Fruit fly (Drosophila melanogaster) whole organism, embryonic: Measurements from ENCODE around the gene NFAT.
A peak's percentile ranks its signal among the peaks of the same experiment; 100 is the strongest.

Experiments
- Atf3 ChIP-seq: fragments of 200-800 bp; sonication (Bioruptor generic); optimal IDR thresholded peaks from 3 replicates; lab custom pipeline; 2016; ENCODE audit warnings: missing biosample characterization, missing genetic modification characterization
- Bdp1 ChIP-seq: fragments of 200-800 bp; sonication (Bioruptor generic); optimal IDR thresholded peaks from 3 replicates; lab custom pipeline; 2016; ENCODE audit warnings: missing biosample characterization, missing genetic modification characterization
- Blimp-1 ChIP-seq: fragments of 200-800 bp; sonication (Bioruptor generic); optimal IDR thresholded peaks from 3 replicates; lab custom pipeline; 2018; ENCODE audit warnings: missing biosample characterization, missing genetic modification characterization, mild to moderate bottlenecking, moderate library complexity, missing genetic modification reagents
- CG10979 ChIP-seq: fragments of 200-800 bp; sonication (Bioruptor generic); optimal IDR thresholded peaks from 2 replicates; lab custom pipeline; 2018; ENCODE audit warnings: missing biosample characterization, mild to moderate bottlenecking, missing genetic modification characterization, moderate library complexity
- CG11398 ChIP-seq: fragments of 200-800 bp; sonication (Bioruptor generic); optimal IDR thresholded peaks from 2 replicates; lab custom pipeline; 2016; ENCODE audit warnings: missing biosample characterization, missing genetic modification characterization
- CG12659 ChIP-seq: fragments of 200-800 bp; sonication (Bioruptor generic); optimal IDR thresholded peaks from 3 replicates; lab custom pipeline; 2017; ENCODE audit warnings: mild to moderate bottlenecking, missing biosample characterization, missing genetic modification reagents, missing genetic modification characterization
- CG12769 ChIP-seq: fragments of 200-800 bp; sonication (Bioruptor generic); optimal IDR thresholded peaks from 2 replicates; lab custom pipeline; 2019; ENCODE audit warnings: missing biosample characterization, mild to moderate bottlenecking, missing genetic modification characterization, moderate library complexity
- CG13424 ChIP-seq: fragments of 200-800 bp; sonication (Bioruptor generic); optimal IDR thresholded peaks from 2 replicates; lab custom pipeline; 2019; ENCODE audit warnings: missing biosample characterization, mild to moderate bottlenecking, missing genetic modification characterization, moderate library complexity
- CG13775 ChIP-seq: fragments of 200-800 bp; sonication (Bioruptor generic); optimal IDR thresholded peaks from 3 replicates; lab custom pipeline; 2017; ENCODE audit warnings: missing biosample characterization, mild to moderate bottlenecking, missing genetic modification characterization
- CG14014 ChIP-seq: fragments of 200-800 bp; sonication (Bioruptor generic); IDR thresholded peaks from 2 replicates; pipeline ENCODE4 v1.3.6; 2022; ENCODE audit warnings: missing biosample characterization, missing genetic modification characterization
- CG15073 ChIP-seq: fragments of 200-800 bp; sonication (Bioruptor generic); optimal IDR thresholded peaks from 2 replicates; lab custom pipeline; 2016; ENCODE audit warnings: missing biosample characterization, missing genetic modification characterization
- CG17361 ChIP-seq: fragments of 200-800 bp; sonication (Bioruptor generic); IDR thresholded peaks from 3 replicates; pipeline ENCODE4 v1.3.6; 2022; ENCODE audit warnings: missing biosample characterization, missing genetic modification characterization
- CG18619 ChIP-seq: fragments of 200-800 bp; sonication (Bioruptor generic); optimal IDR thresholded peaks from 3 replicates; lab custom pipeline; 2017; ENCODE audit warnings: missing biosample characterization, mild to moderate bottlenecking, missing genetic modification characterization
- CG30403 ChIP-seq: fragments of 200-800 bp; sonication (Bioruptor generic); optimal IDR thresholded peaks from 3 replicates; lab custom pipeline; 2016; ENCODE audit warnings: missing biosample characterization, missing genetic modification characterization
- CG32772 ChIP-seq: fragments of 200-800 bp; sonication (Bioruptor generic); IDR thresholded peaks from 2 replicates; pipeline ENCODE4 v1.3.6; 2022; ENCODE audit warnings: missing biosample characterization, missing genetic modification characterization
- CG33213 ChIP-seq: fragments of 200-800 bp; sonication (Bioruptor generic); optimal IDR thresholded peaks from 3 replicates; lab custom pipeline; 2016; ENCODE audit warnings: missing biosample characterization, missing genetic modification characterization
- CG3407 ChIP-seq: fragments of 200-800 bp; sonication (Bioruptor generic); optimal IDR thresholded peaks from 2 replicates; lab custom pipeline; 2018; ENCODE audit warnings: missing biosample characterization, mild to moderate bottlenecking, missing genetic modification characterization
- CG5245 ChIP-seq: fragments of 200-800 bp; sonication (Bioruptor generic); optimal IDR thresholded peaks from 3 replicates; lab custom pipeline; 2016; ENCODE audit warnings: missing biosample characterization, missing genetic modification characterization
- CG6765 ChIP-seq: fragments of 200-800 bp; sonication (Bioruptor generic); optimal IDR thresholded peaks from 3 replicates; lab custom pipeline; 2017; ENCODE audit warnings: missing biosample characterization, mild to moderate bottlenecking, missing genetic modification characterization
- CG6791 ChIP-seq: fragments of 200-800 bp; sonication (Bioruptor generic); IDR thresholded peaks from 3 replicates; pipeline ENCODE4 v1.3.6; 2022; ENCODE audit warnings: missing biosample characterization, missing genetic modification characterization; ENCODE audit not compliant: partially characterized antibody
- CG8290 ChIP-seq, 3 experiments: fragments of 200-800 bp; sonication (Bioruptor generic); optimal IDR thresholded peaks; 2 replicates each; lab custom pipeline; 2016 to 2019; ENCODE audit warnings: missing biosample characterization in 3 of 3, missing genetic modification characterization in 3 of 3, mild to moderate bottlenecking in 2 of 3, moderate library complexity in 1 of 3
- CG8765 ChIP-seq: fragments of 200-800 bp; sonication (Bioruptor generic); IDR thresholded peaks from 2 replicates; pipeline ENCODE4 v1.3.6; 2022; ENCODE audit warnings: missing biosample characterization, missing genetic modification characterization
- CG9797 ChIP-seq: fragments of 200-800 bp; sonication (Bioruptor generic); optimal IDR thresholded peaks from 3 replicates; lab custom pipeline; 2018; ENCODE audit warnings: missing biosample characterization, mild to moderate bottlenecking, missing genetic modification characterization
- CG9817 ChIP-seq: fragments of 200-800 bp; sonication (Bioruptor generic); optimal IDR thresholded peaks from 2 replicates; lab custom pipeline; 2018; ENCODE audit warnings: missing biosample characterization, mild to moderate bottlenecking, missing genetic modification characterization, moderate library complexity
- CoRest ChIP-seq: fragments of 200-800 bp; sonication (Bioruptor generic); optimal IDR thresholded peaks from 3 replicates; lab custom pipeline; 2018; ENCODE audit warnings: missing biosample characterization, mild to moderate bottlenecking, missing genetic modification characterization, moderate library complexity
- CrebB ChIP-seq: fragments of 200-800 bp; sonication (Bioruptor generic); optimal IDR thresholded peaks from 3 replicates; lab custom pipeline; 2018; ENCODE audit warnings: missing biosample characterization, mild to moderate bottlenecking, missing genetic modification characterization
- E2f1 ChIP-seq: fragments of 200-800 bp; sonication (Bioruptor generic); IDR thresholded peaks from 2 replicates; pipeline ENCODE4 v1.3.6; 2022; ENCODE audit warnings: missing biosample characterization, missing genetic modification characterization
- Hr78 ChIP-seq, 2 experiments: fragments of 200-800 bp in 1 of 2; fragments of >200 bp in 1 of 2; sonication (Bioruptor generic) in 1 of 2; optimal IDR thresholded peaks; 2 replicates each; lab custom pipeline; 2017 to 2019; ENCODE audit warnings: missing biosample characterization in 2 of 2, missing genetic modification characterization in 2 of 2, mild to moderate bottlenecking in 1 of 2, moderate library complexity in 1 of 2
- Lim3 ChIP-seq: fragments of 200-800 bp; sonication (Bioruptor generic); IDR thresholded peaks from 2 replicates; pipeline ENCODE4 v1.3.6; 2022; ENCODE audit warnings: missing biosample characterization, missing genetic modification characterization
- Max ChIP-seq: fragments of 200-800 bp; sonication (Bioruptor generic); optimal IDR thresholded peaks from 2 replicates; lab custom pipeline; 2016; ENCODE audit warnings: missing biosample characterization, mild to moderate bottlenecking, missing genetic modification characterization
- NC2β ChIP-seq: fragments of 200-800 bp; sonication (Bioruptor generic); optimal IDR thresholded peaks from 2 replicates; lab custom pipeline; 2016; ENCODE audit warnings: missing biosample characterization, missing genetic modification characterization
- Nf-YA ChIP-seq: fragments of 200-800 bp; sonication (Bioruptor generic); IDR thresholded peaks from 2 replicates; pipeline ENCODE4 v1.3.6; 2022; ENCODE audit warnings: missing biosample characterization, missing genetic modification characterization
- Pdp1 ChIP-seq, 2 experiments: fragments of 200-800 bp; sonication (Bioruptor generic); optimal IDR thresholded peaks; 3 replicates each; lab custom pipeline; 2016; ENCODE audit warnings: missing biosample characterization in 2 of 2, missing genetic modification characterization in 2 of 2, mild to moderate bottlenecking in 1 of 2, moderate library complexity in 1 of 2
- Rx ChIP-seq: fragments of 200-800 bp; sonication (Bioruptor generic); IDR thresholded peaks from 2 replicates; pipeline ENCODE4 v1.3.6; 2022; ENCODE audit warnings: missing biosample characterization, missing genetic modification characterization
- Sry-δ ChIP-seq: fragments of 200-800 bp; sonication (Bioruptor generic); optimal IDR thresholded peaks from 2 replicates; lab custom pipeline; 2016; ENCODE audit warnings: missing biosample characterization, missing genetic modification characterization
- abd-A ChIP-seq: fragments of 200-800 bp; sonication (Bioruptor generic); optimal IDR thresholded peaks from 3 replicates; lab custom pipeline; 2019; ENCODE audit warnings: missing biosample characterization, mild to moderate bottlenecking, missing genetic modification characterization, moderate library complexity
- bsh ChIP-seq, 2 experiments: fragments of 200-800 bp; sonication (Bioruptor generic); optimal IDR thresholded peaks; 2 replicates each; lab custom pipeline; 2017 to 2018; ENCODE audit warnings: mild to moderate bottlenecking in 2 of 2, missing biosample characterization in 2 of 2, missing genetic modification characterization in 2 of 2, moderate library complexity in 1 of 2
- esg ChIP-seq: fragments of 200-800 bp; sonication (Bioruptor generic); conservative IDR thresholded peaks from 2 replicates; pipeline ENCODE4 v1.3.6; 2022; ENCODE audit warnings: missing biosample characterization, missing genetic modification characterization
- fru ChIP-seq: fragments of >200 bp; optimal IDR thresholded peaks from 2 replicates; lab custom pipeline; 2017
- grn ChIP-seq: fragments of 200-800 bp; sonication (Bioruptor generic); optimal IDR thresholded peaks from 3 replicates; lab custom pipeline; 2017; ENCODE audit warnings: missing biosample characterization, missing genetic modification characterization
- kay ChIP-seq: fragments of 200-800 bp; sonication (Bioruptor generic); optimal IDR thresholded peaks from 2 replicates; lab custom pipeline; 2016; ENCODE audit warnings: missing biosample characterization, missing genetic modification characterization
- knrl ChIP-seq: fragments of 200-800 bp; sonication (Bioruptor generic); IDR thresholded peaks from 3 replicates; pipeline ENCODE4 v1.3.6; 2022; ENCODE audit warnings: missing biosample characterization, missing genetic modification characterization; ENCODE audit not compliant: partially characterized antibody
- mam ChIP-seq: fragments of 200-800 bp; sonication (Bioruptor generic); optimal IDR thresholded peaks from 3 replicates; lab custom pipeline; 2016; ENCODE audit warnings: missing biosample characterization, missing genetic modification characterization
- pros ChIP-seq: fragments of 200-800 bp; sonication (Bioruptor generic); optimal IDR thresholded peaks from 3 replicates; lab custom pipeline; 2019; ENCODE audit warnings: missing biosample characterization, mild to moderate bottlenecking, missing genetic modification characterization, moderate library complexity
- sens ChIP-seq: fragments of 200-800 bp; sonication (Bioruptor generic); peaks from one replicate; lab custom pipeline; 2016; ENCODE audit warnings: missing biosample characterization, missing genetic modification characterization
- shn ChIP-seq: fragments of 200-800 bp; sonication (Bioruptor generic); optimal IDR thresholded peaks from 3 replicates; lab custom pipeline; 2016; ENCODE audit warnings: missing biosample characterization, missing genetic modification characterization
- tgo ChIP-seq: fragments of 200-800 bp; sonication (Bioruptor generic); IDR thresholded peaks from 3 replicates; pipeline ENCODE4 v1.3.6; 2022; ENCODE audit warnings: missing biosample characterization, missing genetic modification characterization
- ttk ChIP-seq: fragments of 200-800 bp; sonication (Bioruptor generic); IDR thresholded peaks from 2 replicates; pipeline ENCODE4 v2.1.2; 2022; ENCODE audit warnings: missing biosample characterization, missing genetic modification characterization
- wdn ChIP-seq: fragments of 200-800 bp; sonication (Bioruptor generic); IDR thresholded peaks from 2 replicates; pipeline ENCODE4 v1.3.6; 2022; ENCODE audit warnings: missing biosample characterization, missing genetic modification characterization

NFAT gene

DNA sequence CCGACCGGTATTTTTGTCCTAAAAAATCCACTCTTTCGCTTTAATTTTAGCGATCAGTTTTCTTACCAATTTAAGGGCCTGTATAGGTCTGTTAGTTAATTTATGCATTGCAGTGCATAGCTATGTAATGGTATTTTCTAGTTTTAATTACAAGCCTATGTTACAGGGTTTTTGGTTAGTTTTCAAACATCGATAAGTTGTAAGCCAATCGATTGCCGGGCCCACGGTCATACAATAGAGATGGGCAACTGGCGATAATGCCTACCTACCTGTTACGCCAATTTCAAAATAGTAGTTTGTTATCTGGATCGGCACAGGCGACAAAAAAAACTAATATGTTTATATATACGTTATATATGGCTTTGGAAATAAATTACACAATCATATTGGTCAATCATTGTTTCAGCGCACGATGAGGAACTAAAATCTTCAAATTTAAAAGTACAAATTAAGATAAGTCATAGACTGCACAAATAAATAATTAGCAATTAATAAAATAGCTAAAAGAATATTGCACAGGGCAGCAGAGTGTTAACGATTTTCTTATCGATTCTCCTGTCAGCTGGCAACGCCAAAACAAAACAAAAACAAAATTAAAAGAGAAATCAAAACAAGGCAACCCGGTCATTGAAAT, 8.0 kb upstream of the NFAT start, which contains the start of the genes tth and Tango2:
tth (minus strand) TSS at position 170 of the 634 bp plus-strand sequence.
Tango2 (plus strand) TSS at position 573 of the 634 bp plus-strand sequence.
- TF ChIP-seq CG12659 (GFP tag; lab: Kevin White, UChicago) (peak; percentile 60), CrebB (tag; lab: Kevin White, UChicago) (peak; percentile 46), CG9797 (GFP tag; lab: Kevin White, UChicago) (peak; percentile 85), Pdp1 (GFP tag; optimal IDR thresholded peaks at IDR 0.05; lab: Kevin White, UChicago) (peak; percentile 76 to 83), CG9817 (peak; percentile 80), CG6791 (peak; percentile 71), CG6765 (GFP tag; lab: Kevin White, UChicago) (no peak), shn (peak; percentile 57), CG30403 (GFP tag; lab: Kevin White, UChicago) (peak; percentile 84), Max (peak; percentile 70), Hr78 (GFP tag; optimal IDR thresholded peaks at IDR 0.05; lab: Kevin White, UChicago) (no peak), CG32772 (GFP tag; lab: Robert Waterston, UW) (0 out of 2 replicates have a peak, but pooled peaks have one; percentile 39), CG15073 (GFP tag; lab: Kevin White, UChicago) (no peak), ttk (GFP tag; lab: Robert Waterston, UW) (peak; percentile 60), knrl (peak; percentile 69), abd-A (tag; lab: Kevin White, UChicago) (no peak), pros (GFP tag; lab: Kevin White, UChicago) (no peak), Blimp-1 (GFP tag; lab: Kevin White, UChicago) (no peak), Atf3 (peak; percentile 58), Nf-YA (GFP tag; lab: Robert Waterston, UW) (0 out of 2 replicates have a peak, but pooled peaks have one; percentile 26), Sry-δ (peak; percentile 90), CG18619 (GFP tag; lab: Kevin White, UChicago) (peak; percentile 60), CG33213 (GFP tag; lab: Kevin White, UChicago) (no peak), Bdp1 (GFP tag; lab: Kevin White, UChicago) (peak; percentile 44), CG10979 (tag; lab: Kevin White, UChicago) (peak; percentile 54), mam (GFP tag; lab: Kevin White, UChicago) (peak; percentile 84), fru (no peak), sens (GFP tag; lab: Kevin White, UChicago) (peak; percentile 96), CG11398 (GFP tag; lab: Kevin White, UChicago) (peak; percentile 40), CG13424 (tag; lab: Kevin White, UChicago) (peak; percentile 80), CG12769 (tag; lab: Kevin White, UChicago) (peak; percentile 74), tgo (peak; percentile 65; the same call in 2 of the 3 replicates), CG5245 (GFP tag; lab: Kevin White, UChicago) (peak; percentile 27), CG8290 (GFP tag; optimal IDR thresholded peaks at IDR 0.05; lab: Kevin White, UChicago) (peak; percentile 5), CG8290 (tag; optimal IDR thresholded peaks at IDR 0.05; lab: Kevin White, UChicago) (no peak), bsh (GFP tag; optimal IDR thresholded peaks at IDR 0.05; lab: Kevin White, UChicago) (peak; percentile 43 to 69), CG17361 (peak; percentile 75), CoRest (tag; lab: Kevin White, UChicago) (peak; percentile 86), wdn (peak; percentile 55; the same call in 1 of the 2 replicates), CG3407 (GFP tag; lab: Kevin White, UChicago) (no peak), CG13775 (GFP tag; lab: Kevin White, UChicago) (peak; percentile 75), grn (GFP tag; lab: Kevin White, UChicago) (peak; percentile 49), NC2β (peak; percentile 52), kay (GFP tag; lab: Kevin White, UChicago) (peak; percentile 27), CG14014 (GFP tag; lab: Robert Waterston, UW) (peak; percentile 66), esg (peak; percentile 75), Rx (GFP tag; lab: Robert Waterston, UW) (peak; percentile 21; the same call in 1 of the 2 replicates), Lim3 (GFP tag; lab: Robert Waterston, UW) (no peak), CG8765 (GFP tag; lab: Robert Waterston, UW) (peak; percentile 59), E2f1 (GFP tag; lab: Robert Waterston, UW) (peak; percentile 67)
